Worm (Caenorhabditis elegans) whole organism, young adult: ENCODE results near the gene C09F5.1.

ENCODE experiments used
- B0019.2 ChIP-seq: fragments of 200-800 bp; sonication (Bioruptor generic); conservative IDR thresholded peaks from 2 replicates; pipeline ENCODE4 v1.3.6; 2022; ENCODE audit warnings: missing genetic modification reagents, missing genetic modification characterization, missing compliant biosample characterization
- B0336.3 ChIP-seq: fragments of 200-800 bp; sonication (Bioruptor generic); IDR thresholded peaks from 2 replicates; pipeline ENCODE4 v1.3.6; 2022; ENCODE audit warnings: missing genetic modification characterization, missing compliant biosample characterization
- F10E7.11 ChIP-seq: sonication (generic microtip); optimal IDR thresholded peaks from 2 replicates; lab custom pipeline; 2017; ENCODE audit warnings: mild to moderate bottlenecking, missing genetic modification characterization, moderate library complexity, missing compliant biosample characterization
- F22D6.2 ChIP-seq: sonication (generic microtip); optimal IDR thresholded peaks from 2 replicates; lab custom pipeline; 2016; ENCODE audit warnings: mild to moderate bottlenecking, missing genetic modification characterization, missing compliant biosample characterization
- F37B4.10 ChIP-seq: fragments of 200-800 bp; sonication (Bioruptor generic); IDR thresholded peaks from 2 replicates; pipeline ENCODE4 v1.3.6; 2022; ENCODE audit warnings: missing genetic modification characterization, missing compliant biosample characterization
- F52B5.7 ChIP-seq: sonication (generic microtip); optimal IDR thresholded peaks from 2 replicates; lab custom pipeline; 2016; ENCODE audit warnings: mild to moderate bottlenecking, missing genetic modification characterization, missing compliant biosample characterization
- F57C9.4 ChIP-seq: sonication (generic microtip); optimal IDR thresholded peaks from 2 replicates; lab custom pipeline; 2017; ENCODE audit warnings: mild to moderate bottlenecking, missing genetic modification characterization, missing compliant biosample characterization
- K11D2.4 ChIP-seq: fragments of 200-800 bp; sonication (Bioruptor generic); IDR thresholded peaks from 2 replicates; pipeline ENCODE4 v1.3.6; 2022; ENCODE audit warnings: missing genetic modification reagents, missing genetic modification characterization, missing compliant biosample characterization
- Y95B8A.8 ChIP-seq: fragments of 200-800 bp; sonication (Bioruptor generic); IDR thresholded peaks from 2 replicates; pipeline ENCODE4 v1.3.6; 2022; ENCODE audit warnings: missing genetic modification reagents, missing genetic modification characterization, missing compliant biosample characterization
- akir-1 ChIP-seq: fragments of 200-800 bp; sonication (Bioruptor generic); optimal IDR thresholded peaks from 2 replicates; lab custom pipeline; 2018; ENCODE audit warnings: mild to moderate bottlenecking, missing genetic modification characterization, moderate library complexity, missing compliant biosample characterization
- ama-1 ChIP-seq, 3 experiments: fragments of 150-350 bp in 1 of 3; sonication (generic microtip) in 2 of 3; optimal IDR thresholded peaks; 2 replicates each; lab custom pipeline; 2014 to 2018; ENCODE audit warnings: missing biosample characterization in 2 of 3, missing genetic modification characterization in 2 of 3, missing genetic modification reagents in 2 of 3
- aptf-3 ChIP-seq: fragments of 200-800 bp; sonication (Bioruptor generic); IDR thresholded peaks from 2 replicates; pipeline ENCODE4 v1.3.6; 2022; ENCODE audit warnings: missing genetic modification characterization, missing compliant biosample characterization
- athp-1 ChIP-seq: sonication (generic microtip); optimal IDR thresholded peaks from 2 replicates; lab custom pipeline; 2017; ENCODE audit warnings: mild to moderate bottlenecking, missing genetic modification characterization, missing compliant biosample characterization
- attf-3 ChIP-seq: fragments of 200-800 bp; sonication (Bioruptor generic); conservative IDR thresholded peaks from 2 replicates; pipeline ENCODE4 v1.3.6; 2022; ENCODE audit warnings: missing genetic modification reagents, missing genetic modification characterization, missing compliant biosample characterization
- attf-5 ChIP-seq: fragments of 200-800 bp; sonication (Bioruptor generic); optimal IDR thresholded peaks from 2 replicates; lab custom pipeline; 2018; ENCODE audit warnings: mild to moderate bottlenecking, missing genetic modification characterization, missing compliant biosample characterization
- attf-6 ChIP-seq: fragments of 200-800 bp; sonication (Bioruptor generic); IDR thresholded peaks from 2 replicates; pipeline ENCODE4 v1.3.6; 2022; ENCODE audit warnings: missing genetic modification reagents, missing genetic modification characterization, missing compliant biosample characterization
- bed-2 ChIP-seq: fragments of 200-800 bp; sonication (Bioruptor generic); IDR thresholded peaks from 2 replicates; pipeline ENCODE4 v1.3.6; 2022; ENCODE audit warnings: missing genetic modification reagents, missing genetic modification characterization, missing compliant biosample characterization
- cebp-1 ChIP-seq, 2 experiments: fragments of 200-800 bp in 1 of 2; sonication (Bioruptor generic) in 1 of 2; sonication (generic microtip) in 1 of 2; IDR thresholded peaks in 1 of 2; optimal IDR thresholded peaks in 1 of 2; 2 replicates each; pipeline versions ENCODE4 v1.3.6 to Lab custom; 2017 to 2022; ENCODE audit warnings: missing compliant biosample characterization in 2 of 2, missing genetic modification characterization in 2 of 2, mild to moderate bottlenecking in 1 of 2, missing genetic modification reagents in 1 of 2, moderate library complexity in 1 of 2
- ceh-100 ChIP-seq: fragments of 200-800 bp; sonication (Bioruptor generic); IDR thresholded peaks from 2 replicates; pipeline ENCODE4 v1.3.6; 2022; ENCODE audit warnings: missing genetic modification reagents, missing genetic modification characterization, missing compliant biosample characterization
- ceh-27 ChIP-seq: fragments of 200-800 bp; sonication (Bioruptor generic); optimal IDR thresholded peaks from 2 replicates; lab custom pipeline; 2018; ENCODE audit warnings: mild to moderate bottlenecking, missing genetic modification characterization, moderate library complexity, missing compliant biosample characterization
- ceh-40 ChIP-seq: fragments of 200-800 bp; sonication (Bioruptor generic); IDR thresholded peaks from 2 replicates; pipeline ENCODE4 v1.3.6; 2022; ENCODE audit warnings: missing genetic modification characterization, missing compliant biosample characterization
- chd-7 ChIP-seq: sonication (generic microtip); optimal IDR thresholded peaks from 2 replicates; lab custom pipeline; 2016; ENCODE audit warnings: mild to moderate bottlenecking, missing genetic modification characterization, moderate library complexity, missing compliant biosample characterization
- dox-1 ChIP-seq: fragments of 200-800 bp; sonication (Bioruptor generic); IDR thresholded peaks from 2 replicates; pipeline ENCODE4 v1.3.6; 2022; ENCODE audit warnings: missing genetic modification reagents, missing genetic modification characterization, missing compliant biosample characterization
- ekl-4 ChIP-seq: fragments of 200-800 bp; sonication (Bioruptor generic); IDR thresholded peaks from 2 replicates; pipeline ENCODE4 v1.3.6; 2022; ENCODE audit warnings: missing genetic modification reagents, missing genetic modification characterization, missing compliant biosample characterization
- hmg-1.2 ChIP-seq: fragments of 200-800 bp; sonication (Bioruptor generic); IDR thresholded peaks from 2 replicates; pipeline ENCODE4 v1.3.6; 2022; ENCODE audit warnings: missing genetic modification reagents, missing genetic modification characterization, missing compliant biosample characterization
- hrde-1 ChIP-seq: sonication (generic microtip); optimal IDR thresholded peaks from 2 replicates; lab custom pipeline; 2016; ENCODE audit warnings: missing genetic modification characterization, mild to moderate bottlenecking, missing compliant biosample characterization, moderate library complexity, missing genotype, missing genetic modification reagents, borderline replicate concordance
- hsf-1 ChIP-seq: fragments of 200-800 bp; sonication (Bioruptor generic); IDR thresholded peaks from 2 replicates; pipeline ENCODE4 v1.3.6; 2022; ENCODE audit warnings: missing genetic modification reagents, missing genetic modification characterization, missing compliant biosample characterization
- lin-40 ChIP-seq: sonication (generic microtip); optimal IDR thresholded peaks from 2 replicates; lab custom pipeline; 2016; ENCODE audit warnings: missing genetic modification characterization, mild to moderate bottlenecking, missing compliant biosample characterization, missing genotype, missing genetic modification reagents
- lin-54 ChIP-seq: fragments of 200-800 bp; sonication (Bioruptor generic); optimal IDR thresholded peaks from 2 replicates; lab custom pipeline; 2018; ENCODE audit warnings: mild to moderate bottlenecking, missing genetic modification characterization, missing compliant biosample characterization
- lsy-27 ChIP-seq: sonication (generic microtip); optimal IDR thresholded peaks from 2 replicates; lab custom pipeline; 2017; ENCODE audit warnings: missing genetic modification characterization, mild to moderate bottlenecking, missing compliant biosample characterization, antibody characterized with exemption, missing genotype, borderline replicate concordance; ENCODE audit not compliant: insufficient read depth
- madf-6 ChIP-seq: fragments of 200-800 bp; sonication (Bioruptor generic); IDR thresholded peaks from 2 replicates; pipeline ENCODE4 v1.3.6; 2022; ENCODE audit warnings: missing genetic modification reagents, missing genetic modification characterization, missing compliant biosample characterization
- mxl-1 ChIP-seq: sonication (generic microtip); optimal IDR thresholded peaks from 2 replicates; lab custom pipeline; 2016; ENCODE audit warnings: missing genetic modification characterization, missing compliant biosample characterization
- nfyb-1 ChIP-seq: fragments of 200-800 bp; sonication (Bioruptor generic); IDR thresholded peaks from 2 replicates; pipeline ENCODE4 v1.3.6; 2022; ENCODE audit warnings: missing genetic modification reagents, missing genetic modification characterization, missing compliant biosample characterization
- nhr-27 ChIP-seq: fragments of 200-800 bp; sonication (Bioruptor generic); optimal IDR thresholded peaks from 2 replicates; lab custom pipeline; 2018; ENCODE audit warnings: mild to moderate bottlenecking, missing genetic modification characterization, moderate library complexity, missing compliant biosample characterization
- nhr-90 ChIP-seq: sonication (generic microtip); optimal IDR thresholded peaks from 2 replicates; lab custom pipeline; 2016; ENCODE audit warnings: missing genotype, mild to moderate bottlenecking, missing genetic modification characterization, missing compliant biosample characterization
- rec-8 ChIP-seq, 2 experiments: sonication (generic microtip); optimal IDR thresholded peaks; 2 replicates each; lab custom pipeline; 2016; ENCODE audit warnings: mild to moderate bottlenecking in 2 of 2, missing genetic modification characterization in 2 of 2, missing genetic modification reagents in 2 of 2, missing genotype in 2 of 2, missing biosample characterization in 1 of 2, missing compliant biosample characterization in 1 of 2, moderate library complexity in 1 of 2
- sdz-38 ChIP-seq: sonication (generic microtip); optimal IDR thresholded peaks from 2 replicates; lab custom pipeline; 2016; ENCODE audit warnings: missing genotype, missing genetic modification characterization, missing compliant biosample characterization
- snpc-1.3 ChIP-seq: sonication (generic microtip); optimal IDR thresholded peaks from 2 replicates; lab custom pipeline; 2017; ENCODE audit warnings: missing genetic modification characterization, mild to moderate bottlenecking, missing compliant biosample characterization, antibody characterized with exemption, moderate library complexity, missing genotype, missing genetic modification reagents; ENCODE audit not compliant: insufficient read depth
- sptf-2 ChIP-seq: fragments of 200-800 bp; sonication (Bioruptor generic); optimal IDR thresholded peaks from 2 replicates; lab custom pipeline; 2018; ENCODE audit warnings: mild to moderate bottlenecking, missing genetic modification characterization, missing compliant biosample characterization
- tbp1 ChIP-seq: fragments of 200-800 bp; sonication (Bioruptor generic); optimal IDR thresholded peaks from 2 replicates; lab custom pipeline; 2018; ENCODE audit warnings: mild to moderate bottlenecking, missing genetic modification characterization, missing compliant biosample characterization
- tbx-9 ChIP-seq: sonication (generic microtip); optimal IDR thresholded peaks from 2 replicates; lab custom pipeline; 2016; ENCODE audit warnings: borderline replicate concordance, missing genetic modification characterization, inconsistent platforms, missing compliant biosample characterization
- tlf-1 ChIP-seq: fragments of 200-800 bp; sonication (Bioruptor generic); optimal IDR thresholded peaks from 2 replicates; lab custom pipeline; 2018; ENCODE audit warnings: mild to moderate bottlenecking, missing genetic modification characterization, missing compliant biosample characterization
- unc-130 ChIP-seq: sonication (generic microtip); optimal IDR thresholded peaks from 2 replicates; lab custom pipeline; 2016; ENCODE audit warnings: missing genetic modification reagents, missing genetic modification characterization, missing compliant biosample characterization
- ztf-28 ChIP-seq: fragments of 200-800 bp; sonication (Bioruptor generic); IDR thresholded peaks from 2 replicates; pipeline ENCODE4 v1.3.6; 2022; ENCODE audit warnings: missing genetic modification reagents, missing genetic modification characterization, missing compliant biosample characterization

C09F5.1 gene

ce11 chrIII:696372-696771 lies 37.9 kb downstream of the C09F5.1 start, which contains the start of gene sel-15:
Gene sel-15, minus strand, starts transcription at chrIII:696472.
- TF ChIP-seq nfyb-1 (no peak), sptf-2 (GFP tag; lab: Kevin White, UChicago) (no peak), hmg-1.2 (GFP tag; lab: Robert Waterston, UW) (peak; percentile 58; the same call in 1 of the 2 replicates)

ce11 chrIII:698814-699213 lies 40.3 kb downstream of the C09F5.1 start:
- TF ChIP-seq hsf-1 (GFP tag; lab: Robert Waterston, UW): no peak; the same call in 1 of the 2 replicates
- no peak for TF ChIP-seq K11D2.4 (GFP tag; lab: Robert Waterston, UW)
- TF ChIP-seq F37B4.10 (GFP tag; lab: Robert Waterston, UW): 0 out of 2 replicates have a peak, but pooled peaks have one; percentile 17
- peak; percentile 68 for TF ChIP-seq attf-5 (GFP tag; lab: Kevin White, UChicago)
- peak; percentile 83 for TF ChIP-seq tbp1 (GFP tag; lab: Kevin White, UChicago)
- TF ChIP-seq lin-40: no peak
- peak; percentile 84; the same call in 1 of the 2 replicates for TF ChIP-seq ceh-40 (GFP tag; lab: Robert Waterston, UW)
- peak; percentile 81 for TF ChIP-seq nhr-90 (tag; lab: Kevin White, UChicago)
- no peak for TF ChIP-seq F57C9.4 (tag; lab: Kevin White, UChicago)
- no peak for TF ChIP-seq F22D6.2 (tag; lab: Kevin White, UChicago)
- peak; percentile 45 for TF ChIP-seq hrde-1
- TF ChIP-seq ama-1 (optimal IDR thresholded peaks at IDR 0.05; lab: Kevin White, UChicago): no peak
- peak; percentile 40 to 43 for TF ChIP-seq ama-1 (GFP tag; optimal IDR thresholded peaks at IDR 0.05; lab: Kevin White, UChicago)
- TF ChIP-seq attf-3 (GFP tag; lab: Robert Waterston, UW): no peak
- no peak for TF ChIP-seq ztf-28 (GFP tag; lab: Robert Waterston, UW)
- no peak for TF ChIP-seq nhr-27
- TF ChIP-seq rec-8 (tag; optimal IDR thresholded peaks at IDR 0.05; lab: Kevin White, UChicago): peak in 1 of 2 experiments; percentile 76
- TF ChIP-seq cebp-1 (GFP tag; IDR thresholded peaks at IDR 0.05; lab: Robert Waterston, UW): no peak
- TF ChIP-seq cebp-1 (tag; optimal IDR thresholded peaks at IDR 0.05; lab: Kevin White, UChicago): peak; percentile 49
- TF ChIP-seq ekl-4 (GFP tag; lab: Robert Waterston, UW): peak; percentile 56; the same call in 1 of the 2 replicates
- no peak for TF ChIP-seq lsy-27 (tag; lab: Kevin White, UChicago)
- TF ChIP-seq mxl-1: peak; percentile 59
- peak; percentile 20 for TF ChIP-seq ceh-27 (GFP tag; lab: Kevin White, UChicago)
- TF ChIP-seq Y95B8A.8 (GFP tag; lab: Robert Waterston, UW): no peak
- TF ChIP-seq unc-130 (GFP tag; lab: Kevin White, UChicago): peak; percentile 27
- no peak for TF ChIP-seq ceh-100 (GFP tag; lab: Robert Waterston, UW)
- no peak for TF ChIP-seq akir-1 (GFP tag; lab: Kevin White, UChicago)
- TF ChIP-seq hmg-1.2 (GFP tag; lab: Robert Waterston, UW): peak; percentile 42; the same call in 1 of the 2 replicates
- no peak for TF ChIP-seq aptf-3 (GFP tag; lab: Robert Waterston, UW)
- TF ChIP-seq chd-7: peak; percentile 71
- no peak for TF ChIP-seq F10E7.11
- peak; percentile 49 for TF ChIP-seq lin-54 (GFP tag; lab: Kevin White, UChicago)
- TF ChIP-seq snpc-1.3 (tag; lab: Kevin White, UChicago): peak; percentile 30
- TF ChIP-seq athp-1 (tag; lab: Kevin White, UChicago): peak; percentile 56
- TF ChIP-seq F52B5.7 (tag; lab: Kevin White, UChicago): peak; percentile 37
- TF ChIP-seq dox-1 (GFP tag; lab: Robert Waterston, UW): peak; percentile 66
- no peak for TF ChIP-seq tbx-9
- 0 out of 2 replicates have a peak, but pooled peaks have one; percentile 16 for TF ChIP-seq attf-6 (GFP tag; lab: Robert Waterston, UW)
- peak; percentile 60 for TF ChIP-seq madf-6 (GFP tag; lab: Robert Waterston, UW)
- TF ChIP-seq B0019.2 (GFP tag; lab: Robert Waterston, UW): no peak
- 0 out of 2 replicates have a peak, but pooled peaks have one; percentile 51 for TF ChIP-seq B0336.3
- TF ChIP-seq tlf-1 (GFP tag; lab: Kevin White, UChicago): no peak
- TF ChIP-seq sdz-38: no peak
- no peak for TF ChIP-seq bed-2 (GFP tag; lab: Robert Waterston, UW)
